Fruit fly (Drosophila melanogaster): ENCODE data around the gene Nmdar1.

Gene Nmdar1

dm6 chr3R:5517876-5518211 lies 5.3 kb downstream of the Nmdar1 start:
- no peak for TF ChIP-seq CG9948 (tag; optimal IDR thresholded peaks at IDR 0.05)
- TF ChIP-seq CG4496 (GFP tag; IDR thresholded peaks at IDR 0.05), result no peak
- no peak for TF ChIP-seq CG12605 (GFP tag; IDR thresholded peaks at IDR 0.05)
- no peak for TF ChIP-seq CG34367 (tag; optimal IDR thresholded peaks at IDR 0.05)
- peak; percentile 76 for TF ChIP-seq EcR (GFP tag; optimal IDR thresholded peaks at IDR 0.05)

dm6 chr3R:5517002-5517875 lies 5.9 kb downstream of the Nmdar1 start, which contains the start of gene Itpr:
Gene Itpr, plus strand, starts transcription at chr3R:5517117.
- TF ChIP-seq fd96Ca (GFP tag; IDR thresholded peaks at IDR 0.05) (peak; percentile 32; the same call in 1 of the 3 replicates), D1 (tag; optimal IDR thresholded peaks at IDR 0.05) (no peak), CG12605 (GFP tag; IDR thresholded peaks at IDR 0.05) (no peak), Snoo (tag; optimal IDR thresholded peaks at IDR 0.05) (no peak), Pif1A (GFP tag; optimal IDR thresholded peaks at IDR 0.05) (no peak), CG8301 (tag; optimal IDR thresholded peaks at IDR 0.05) (no peak), Pif1B (GFP tag; optimal IDR thresholded peaks at IDR 0.05) (no peak), EcR (GFP tag; optimal IDR thresholded peaks at IDR 0.05) (peak; percentile 7), CG4496 (GFP tag; IDR thresholded peaks at IDR 0.05) (peak; percentile 49; the same call in 2 of the 3 replicates), CG32121 (GFP tag; IDR thresholded peaks at IDR 0.05) (peak; percentile 44; the same call in 1 of the 2 replicates), Ets98B (GFP tag; IDR thresholded peaks at IDR 0.05) (peak; percentile 28; the same call in 1 of the 2 replicates), CG9948 (tag; optimal IDR thresholded peaks at IDR 0.05) (no peak), CG13204 (GFP tag; optimal IDR thresholded peaks at IDR 0.05) (peak; percentile 94), CG14655 (GFP tag; optimal IDR thresholded peaks at IDR 0.05) (no peak)

- no peak for TF ChIP-seq CG8301 (tag; optimal IDR thresholded peaks at IDR 0.05)
- TF ChIP-seq CG9948 (tag; optimal IDR thresholded peaks at IDR 0.05), result no peak
- no peak for TF ChIP-seq CG13204 (GFP tag; optimal IDR thresholded peaks at IDR 0.05)
- TF ChIP-seq D1 (tag; optimal IDR thresholded peaks at IDR 0.05), result no peak
- TF ChIP-seq CG34367 (tag; optimal IDR thresholded peaks at IDR 0.05), result no peak
- no peak for TF ChIP-seq Ets98B (GFP tag; IDR thresholded peaks at IDR 0.05)
- TF ChIP-seq CG15710 (tag; optimal IDR thresholded peaks at IDR 0.05), result no peak
- TF ChIP-seq CG10348 (GFP tag; IDR thresholded peaks at IDR 0.05), result no peak
- no peak for TF ChIP-seq rn (GFP tag; IDR thresholded peaks at IDR 0.05)
- TF ChIP-seq EcR (GFP tag; optimal IDR thresholded peaks at IDR 0.05), result no peak
- TF ChIP-seq CG12605 (GFP tag; IDR thresholded peaks at IDR 0.05), result no peak
- TF ChIP-seq CG17806 (tag; optimal IDR thresholded peaks at IDR 0.05), result no peak
- no peak for TF ChIP-seq Pif1B (GFP tag; optimal IDR thresholded peaks at IDR 0.05)
These were observed 6.5 kb downstream of the Nmdar1 start for dm6 chr3R:5516582-5517001.

dm6 chr3R:5514759-5515158 lies 8.4 kb downstream of the Nmdar1 start:
- TF ChIP-seq fd96Ca (GFP tag; IDR thresholded peaks at IDR 0.05) (no peak), D1 (tag; optimal IDR thresholded peaks at IDR 0.05) (no peak), CG9948 (tag; optimal IDR thresholded peaks at IDR 0.05) (no peak), Pif1A (GFP tag; optimal IDR thresholded peaks at IDR 0.05) (no peak), CG17806 (tag; optimal IDR thresholded peaks at IDR 0.05) (no peak)

- TF ChIP-seq CG4496 (GFP tag; IDR thresholded peaks at IDR 0.05) (no peak), Pif1B (GFP tag; optimal IDR thresholded peaks at IDR 0.05) (no peak), CG10348 (GFP tag; IDR thresholded peaks at IDR 0.05) (no peak), Pif1A (GFP tag; optimal IDR thresholded peaks at IDR 0.05) (no peak), Ets98B (GFP tag; IDR thresholded peaks at IDR 0.05) (no peak), CG12605 (GFP tag; IDR thresholded peaks at IDR 0.05) (no peak), D1 (tag; optimal IDR thresholded peaks at IDR 0.05) (no peak), CG9948 (tag; optimal IDR thresholded peaks at IDR 0.05) (no peak), rn (GFP tag; IDR thresholded peaks at IDR 0.05) (no peak), CG8301 (tag; optimal IDR thresholded peaks at IDR 0.05) (no peak), CG8159 (tag; optimal IDR thresholded peaks at IDR 0.05) (no peak), CG14655 (GFP tag; optimal IDR thresholded peaks at IDR 0.05) (no peak), CG32121 (GFP tag; IDR thresholded peaks at IDR 0.05) (no peak), gl (tag; optimal IDR thresholded peaks at IDR 0.05) (no peak), CG34367 (tag; optimal IDR thresholded peaks at IDR 0.05) (no peak), CG17806 (tag; optimal IDR thresholded peaks at IDR 0.05) (no peak), Snoo (tag; optimal IDR thresholded peaks at IDR 0.05) (no peak), CG15710 (tag; optimal IDR thresholded peaks at IDR 0.05) (no peak), CG13204 (GFP tag; optimal IDR thresholded peaks at IDR 0.05) (no peak)
These were observed 19.2 kb downstream of the Nmdar1 start for dm6 chr3R:5503789-5504387.

- TF ChIP-seq Ets98B (GFP tag; IDR thresholded peaks at IDR 0.05) (no peak), CG13204 (GFP tag; optimal IDR thresholded peaks at IDR 0.05) (peak; percentile 12), EcR (GFP tag; optimal IDR thresholded peaks at IDR 0.05) (no peak), Pif1B (GFP tag; optimal IDR thresholded peaks at IDR 0.05) (no peak), Pif1A (GFP tag; optimal IDR thresholded peaks at IDR 0.05) (no peak), CG34367 (tag; optimal IDR thresholded peaks at IDR 0.05) (no peak), CG32121 (GFP tag; IDR thresholded peaks at IDR 0.05) (no peak)
These were observed 20.5 kb downstream of the Nmdar1 start, which contains the start of gene NKCC for dm6 chr3R:5502646-5503045. Gene NKCC, minus strand, starts transcription at chr3R:5502702.

All from whole organism, pupa.